Fruit fly (Drosophila melanogaster) whole organism, adult: Measurements from ENCODE around the gene CG4328.

ENCODE experiments used
- CG11617 ChIP-seq: fragments of 200-800 bp; sonication (Bioruptor generic); optimal IDR thresholded peaks from 2 replicates; lab custom pipeline; 2017; ENCODE audit warnings: mild to moderate bottlenecking, missing biosample characterization, missing genetic modification reagents, missing genetic modification characterization
- CG12768 ChIP-seq: fragments of 200-800 bp; sonication (Bioruptor generic); optimal IDR thresholded peaks from 2 replicates; lab custom pipeline; 2017; ENCODE audit warnings: missing biosample characterization, missing genetic modification characterization, mild to moderate bottlenecking, moderate library complexity, missing genetic modification reagents
- CG14711 ChIP-seq: fragments of 200-800 bp; sonication (Bioruptor generic); optimal IDR thresholded peaks from 2 replicates; lab custom pipeline; 2018; ENCODE audit warnings: missing biosample characterization, mild to moderate bottlenecking, missing genetic modification characterization, moderate library complexity
- CG1620 ChIP-seq: fragments of 200-800 bp; sonication (Bioruptor generic); optimal IDR thresholded peaks from 2 replicates; lab custom pipeline; 2016; ENCODE audit warnings: missing biosample characterization, missing genetic modification characterization
- CG33017 ChIP-seq: fragments of 200-800 bp; sonication (Bioruptor generic); optimal IDR thresholded peaks from 2 replicates; lab custom pipeline; 2018; ENCODE audit warnings: missing biosample characterization, mild to moderate bottlenecking, missing genetic modification characterization, moderate library complexity
- CG5204 ChIP-seq: fragments of 200-800 bp; sonication (Bioruptor generic); optimal IDR thresholded peaks from 2 replicates; lab custom pipeline; 2016; ENCODE audit warnings: missing biosample characterization, missing genetic modification characterization
- CG7045 ChIP-seq: fragments of 200-800 bp; sonication (Bioruptor generic); optimal IDR thresholded peaks from 2 replicates; lab custom pipeline; 2017; ENCODE audit warnings: missing biosample characterization, mild to moderate bottlenecking, missing genetic modification characterization
- CG7101 ChIP-seq: fragments of 200-800 bp; sonication (Bioruptor generic); optimal IDR thresholded peaks from 2 replicates; lab custom pipeline; 2018; ENCODE audit warnings: missing biosample characterization, mild to moderate bottlenecking, missing genetic modification characterization, moderate library complexity
- Clk ChIP-seq: fragments of 200-800 bp; sonication (Bioruptor generic); optimal IDR thresholded peaks from 2 replicates; lab custom pipeline; 2017; ENCODE audit warnings: missing biosample characterization, missing genetic modification characterization
- Crg-1 ChIP-seq: fragments of 200-800 bp; sonication (Bioruptor generic); optimal IDR thresholded peaks from 2 replicates; lab custom pipeline; 2016; ENCODE audit warnings: missing biosample characterization, missing genetic modification characterization
- Hr96 ChIP-seq: fragments of 200-800 bp; sonication (Bioruptor generic); optimal IDR thresholded peaks from 2 replicates; lab custom pipeline; 2016; ENCODE audit warnings: missing biosample characterization, missing genetic modification characterization
- Mnt ChIP-seq: fragments of 200-800 bp; sonication (Bioruptor generic); optimal IDR thresholded peaks from 2 replicates; lab custom pipeline; 2016; ENCODE audit warnings: missing biosample characterization, mild to moderate bottlenecking, missing genetic modification characterization
- bab1 ChIP-seq: fragments of 200-800 bp; sonication (Bioruptor generic); optimal IDR thresholded peaks from 3 replicates; lab custom pipeline; 2019; ENCODE audit warnings: missing biosample characterization, mild to moderate bottlenecking, missing genetic modification characterization, moderate library complexity
- cic ChIP-seq: fragments of 200-800 bp; sonication (Bioruptor generic); optimal IDR thresholded peaks from 2 replicates; lab custom pipeline; 2017; ENCODE audit warnings: missing biosample characterization, mild to moderate bottlenecking, missing genetic modification characterization, moderate library complexity
- cnc ChIP-seq, 2 experiments: fragments of >200 bp; optimal IDR thresholded peaks; 2 replicates each; lab custom pipeline; 2017
- kay ChIP-seq: fragments of 200-800 bp; sonication (Bioruptor generic); peaks from one replicate; lab custom pipeline; 2016; ENCODE audit warnings: missing biosample characterization, missing genetic modification characterization, borderline replicate concordance
- ovo ChIP-seq: fragments of 200-800 bp; sonication (Bioruptor generic); optimal IDR thresholded peaks from 2 replicates; lab custom pipeline; 2016; ENCODE audit warnings: missing biosample characterization, missing genetic modification characterization
- pad ChIP-seq: fragments of 200-800 bp; sonication (Bioruptor generic); optimal IDR thresholded peaks from 3 replicates; lab custom pipeline; 2017; ENCODE audit warnings: missing biosample characterization, missing genetic modification characterization, mild to moderate bottlenecking, moderate library complexity, missing genetic modification reagents
- tj ChIP-seq: fragments of 200-800 bp; sonication (Bioruptor generic); optimal IDR thresholded peaks from 3 replicates; lab custom pipeline; 2017; ENCODE audit warnings: missing biosample characterization, mild to moderate bottlenecking, missing genetic modification characterization, moderate library complexity
- toe ChIP-seq: fragments of 200-800 bp; sonication (Bioruptor generic); optimal IDR thresholded peaks from 2 replicates; lab custom pipeline; 2016; ENCODE audit warnings: missing biosample characterization, missing genetic modification characterization

CG4328 gene

dm6 chr3L:12296073-12296527 lies at the start of gene CG4328:
Gene CG4328, minus strand, starts transcription at chr3L:12296123.
- TF ChIP-seq pad (GFP tag; lab: Kevin White, UChicago) (peak; percentile 60), toe (GFP tag; lab: Kevin White, UChicago) (no peak)

- no peak for TF ChIP-seq tj (GFP tag; lab: Kevin White, UChicago)
- TF ChIP-seq kay (GFP tag; lab: Kevin White, UChicago): peak; percentile 35
- no peak for TF ChIP-seq CG7101 (tag; lab: Kevin White, UChicago)
- TF ChIP-seq Mnt (GFP tag; lab: Kevin White, UChicago): no peak
- TF ChIP-seq CG5204 (GFP tag; lab: Kevin White, UChicago): peak; percentile 18
- peak; percentile 25 for TF ChIP-seq CG14711 (tag; lab: Kevin White, UChicago)
- TF ChIP-seq toe (GFP tag; lab: Kevin White, UChicago): peak; percentile 47
- TF ChIP-seq Crg-1: no peak
- TF ChIP-seq pad (GFP tag; lab: Kevin White, UChicago): no peak
- TF ChIP-seq CG11617: no peak
- TF ChIP-seq CG33017: no peak
- no peak for TF ChIP-seq ovo (GFP tag; lab: Kevin White, UChicago)
- no peak for TF ChIP-seq cnc (optimal IDR thresholded peaks at IDR 0.05; lab: Kevin White, UChicago)
- TF ChIP-seq bab1 (GFP tag; lab: Kevin White, UChicago): peak; percentile 6
- no peak for TF ChIP-seq cic (GFP tag; lab: Kevin White, UChicago)
- peak; percentile 12 for TF ChIP-seq CG1620 (GFP tag; lab: Kevin White, UChicago)
Observed at dm6 chr3L:12336339-12336738, 40.4 kb upstream of the CG4328 start, which contains the start of gene CG10418. Gene CG10418, plus strand, starts transcription at chr3L:12336676.

- TF ChIP-seq tj (GFP tag; lab: Kevin White, UChicago) (no peak), CG7101 (tag; lab: Kevin White, UChicago) (no peak), CG1620 (GFP tag; lab: Kevin White, UChicago) (no peak)
Observed at dm6 chr3L:12329549-12329948, 33.6 kb upstream of the CG4328 start.

dm6 chr3L:12328781-12329282 lies 32.9 kb upstream of the CG4328 start, which contains the start of gene Lmx1a:
Gene Lmx1a, plus strand, starts transcription at chr3L:12329232.
- no peak for TF ChIP-seq cic (GFP tag; lab: Kevin White, UChicago)
- TF ChIP-seq pad (GFP tag; lab: Kevin White, UChicago): peak; percentile 53

dm6 chr3L:12319782-12320181 lies 23.9 kb upstream of the CG4328 start:
- no peak for TF ChIP-seq CG5204 (GFP tag; lab: Kevin White, UChicago)
- no peak for TF ChIP-seq toe (GFP tag; lab: Kevin White, UChicago)
- no peak for TF ChIP-seq cic (GFP tag; lab: Kevin White, UChicago)
- no peak for TF ChIP-seq CG7101 (tag; lab: Kevin White, UChicago)
- TF ChIP-seq CG14711 (tag; lab: Kevin White, UChicago): no peak
- TF ChIP-seq CG7045: no peak
- no peak for TF ChIP-seq Mnt (GFP tag; lab: Kevin White, UChicago)
- no peak for TF ChIP-seq cnc (optimal IDR thresholded peaks at IDR 0.05; lab: Kevin White, UChicago)
- no peak for TF ChIP-seq pad (GFP tag; lab: Kevin White, UChicago)
- TF ChIP-seq Crg-1: no peak
- no peak for TF ChIP-seq kay (GFP tag; lab: Kevin White, UChicago)
- TF ChIP-seq ovo (GFP tag; lab: Kevin White, UChicago): no peak
- TF ChIP-seq CG33017: no peak

- TF ChIP-seq Hr96 (GFP tag; lab: Kevin White, UChicago) (no peak), CG12768 (GFP tag; lab: Kevin White, UChicago) (no peak)
Observed at dm6 chr3L:12313280-12313679, 17.4 kb upstream of the CG4328 start.

dm6 chr3L:12310505-12310904 lies 14.6 kb upstream of the CG4328 start, which contains the start of gene CG44355:
Gene CG44355, plus strand, starts transcription at chr3L:12310805.
- TF ChIP-seq pad (GFP tag; lab: Kevin White, UChicago) (no peak), toe (GFP tag; lab: Kevin White, UChicago) (no peak)

- TF ChIP-seq CG7101 (tag; lab: Kevin White, UChicago) (no peak), Crg-1 (no peak), bab1 (GFP tag; lab: Kevin White, UChicago) (no peak), CG14711 (tag; lab: Kevin White, UChicago) (no peak), CG11617 (no peak), CG5204 (GFP tag; lab: Kevin White, UChicago) (no peak), cnc (optimal IDR thresholded peaks at IDR 0.05; lab: Kevin White, UChicago) (no peak), CG7045 (no peak), CG33017 (no peak), tj (GFP tag; lab: Kevin White, UChicago) (no peak), pad (GFP tag; lab: Kevin White, UChicago) (no peak), kay (GFP tag; lab: Kevin White, UChicago) (no peak), CG1620 (GFP tag; lab: Kevin White, UChicago) (no peak), Hr96 (GFP tag; lab: Kevin White, UChicago) (no peak), toe (GFP tag; lab: Kevin White, UChicago) (no peak), cic (GFP tag; lab: Kevin White, UChicago) (no peak), Clk (no peak), Mnt (GFP tag; lab: Kevin White, UChicago) (no peak)
Observed at dm6 chr3L:12305896-12306295, 10.0 kb upstream of the CG4328 start.
